Worm (Caenorhabditis elegans): ENCODE results near the gene C35B8.3.

ce11 chrX:9238692-9239091 is 25.0 kb downstream of the C35B8.3 start:
- no peak for TF ChIP-seq fkh-10 (GFP tag; optimal IDR thresholded peaks at IDR 0.05)
- TF ChIP-seq snpc-4 (tag; optimal IDR thresholded peaks at IDR 0.05), result no peak
- TF ChIP-seq sox-4 (tag; optimal IDR thresholded peaks at IDR 0.05), result no peak
- no peak for TF ChIP-seq aha-1 (tag; optimal IDR thresholded peaks at IDR 0.05)
